Fruit fly (Drosophila melanogaster) whole organism, embryonic: ENCODE results near the gene unc-119.

ENCODE experiments used
- Ada2b ChIP-seq: fragments of 200-800 bp; sonication (Bioruptor generic); IDR thresholded peaks from 2 replicates; pipeline ENCODE4 v1.3.6; 2022; ENCODE audit warnings: missing biosample characterization, missing genetic modification characterization
- CG10267 ChIP-seq: fragments of 200-800 bp; sonication (Bioruptor generic); optimal IDR thresholded peaks from 2 replicates; lab custom pipeline; 2018; ENCODE audit warnings: missing biosample characterization, mild to moderate bottlenecking, missing genetic modification characterization, moderate library complexity
- CG10565 ChIP-seq: fragments of 200-800 bp; sonication (Bioruptor generic); optimal IDR thresholded peaks from 3 replicates; lab custom pipeline; 2016; ENCODE audit warnings: missing biosample characterization, mild to moderate bottlenecking, missing genetic modification characterization
- CG10959 ChIP-seq: fragments of 200-800 bp; sonication (Bioruptor generic); IDR thresholded peaks from 2 replicates; pipeline ENCODE4 v1.3.6; 2022; ENCODE audit warnings: missing biosample characterization, missing genetic modification characterization
- CG11398 ChIP-seq: fragments of 200-800 bp; sonication (Bioruptor generic); optimal IDR thresholded peaks from 2 replicates; lab custom pipeline; 2016; ENCODE audit warnings: missing biosample characterization, missing genetic modification characterization
- CG12071 ChIP-seq: fragments of 200-800 bp; sonication (Bioruptor generic); optimal IDR thresholded peaks from 3 replicates; lab custom pipeline; 2018; ENCODE audit warnings: missing biosample characterization, mild to moderate bottlenecking, missing genetic modification characterization
- CG12744 ChIP-seq: fragments of 200-800 bp; sonication (Bioruptor generic); optimal IDR thresholded peaks from 2 replicates; lab custom pipeline; 2016; ENCODE audit warnings: missing biosample characterization, missing genetic modification characterization
- CG13123 ChIP-seq: fragments of 200-800 bp; sonication (Bioruptor generic); optimal IDR thresholded peaks from 2 replicates; lab custom pipeline; 2016; ENCODE audit warnings: missing biosample characterization, missing genetic modification characterization
- CG15479 ChIP-seq: fragments of 200-800 bp; sonication (Bioruptor generic); optimal IDR thresholded peaks from 3 replicates; lab custom pipeline; 2019; ENCODE audit warnings: missing biosample characterization, mild to moderate bottlenecking, missing genetic modification characterization, moderate library complexity
- CG1647 ChIP-seq: fragments of 200-800 bp; sonication (Bioruptor generic); optimal IDR thresholded peaks from 3 replicates; lab custom pipeline; 2016; ENCODE audit warnings: missing biosample characterization, missing genetic modification characterization
- CG31365 ChIP-seq: fragments of 200-800 bp; sonication (Bioruptor generic); optimal IDR thresholded peaks from 2 replicates; lab custom pipeline; 2018; ENCODE audit warnings: missing biosample characterization, mild to moderate bottlenecking, missing genetic modification characterization
- CG3163 ChIP-seq: fragments of 200-800 bp; sonication (Bioruptor generic); optimal IDR thresholded peaks from 3 replicates; lab custom pipeline; 2016; ENCODE audit warnings: missing biosample characterization, missing genetic modification characterization
- CG32532 ChIP-seq: fragments of 200-800 bp; sonication (Bioruptor generic); IDR thresholded peaks from 2 replicates; pipeline ENCODE4 v1.3.6; 2022; ENCODE audit warnings: missing biosample characterization, missing genetic modification characterization
- CG32767 ChIP-seq: fragments of 200-800 bp; sonication (Bioruptor generic); IDR thresholded peaks from 2 replicates; pipeline ENCODE4 v1.3.6; 2022; ENCODE audit warnings: missing biosample characterization, missing genetic modification characterization
- CG4282 ChIP-seq: fragments of 200-800 bp; sonication (Bioruptor generic); optimal IDR thresholded peaks from 2 replicates; lab custom pipeline; 2016; ENCODE audit warnings: missing biosample characterization, missing genetic modification characterization
- CG4404 ChIP-seq: fragments of 200-800 bp; sonication (Bioruptor generic); IDR thresholded peaks from 2 replicates; pipeline ENCODE4 v1.3.6; 2022; ENCODE audit warnings: missing biosample characterization, missing genetic modification characterization
- CG4617 ChIP-seq: fragments of 200-800 bp; sonication (Bioruptor generic); optimal IDR thresholded peaks from 3 replicates; lab custom pipeline; 2016; ENCODE audit warnings: missing biosample characterization, missing genetic modification characterization, borderline replicate concordance
- CG5180 ChIP-seq: fragments of 200-800 bp; sonication (Bioruptor generic); optimal IDR thresholded peaks from 3 replicates; lab custom pipeline; 2017; ENCODE audit warnings: missing biosample characterization, missing genetic modification characterization, mild to moderate bottlenecking, moderate library complexity, missing genetic modification reagents
- CG6175 ChIP-seq: fragments of 200-800 bp; sonication (Bioruptor generic); IDR thresholded peaks from 3 replicates; pipeline ENCODE4 v1.3.6; 2022; ENCODE audit warnings: missing biosample characterization, missing genetic modification characterization
- CG6254 ChIP-seq: fragments of 200-800 bp; sonication (Bioruptor generic); optimal IDR thresholded peaks from 3 replicates; lab custom pipeline; 2017; ENCODE audit warnings: mild to moderate bottlenecking, missing biosample characterization, missing genetic modification reagents, missing genetic modification characterization
- CG6689 ChIP-seq: fragments of 200-800 bp; sonication (Bioruptor generic); IDR thresholded peaks from 2 replicates; pipeline ENCODE4 v1.3.6; 2022; ENCODE audit warnings: missing biosample characterization, missing genetic modification characterization
- CG7372 ChIP-seq: fragments of 200-800 bp; sonication (Bioruptor generic); IDR thresholded peaks from 2 replicates; pipeline ENCODE4 v1.3.6; 2022; ENCODE audit warnings: missing biosample characterization, missing genetic modification characterization
- CG7745 ChIP-seq: fragments of 200-800 bp; sonication (Bioruptor generic); optimal IDR thresholded peaks from 2 replicates; lab custom pipeline; 2018; ENCODE audit warnings: missing biosample characterization, mild to moderate bottlenecking, missing genetic modification characterization, moderate library complexity
- CG8388 ChIP-seq: fragments of 200-800 bp; sonication (Bioruptor generic); optimal IDR thresholded peaks from 2 replicates; lab custom pipeline; 2019; ENCODE audit warnings: missing biosample characterization, mild to moderate bottlenecking, missing genetic modification characterization, moderate library complexity
- CG8924 ChIP-seq: fragments of 200-800 bp; optimal IDR thresholded peaks from 3 replicates; lab custom pipeline; 2019; ENCODE audit warnings: missing biosample characterization, mild to moderate bottlenecking, missing genetic modification characterization, moderate library complexity
- ERR ChIP-seq: fragments of 200-800 bp; sonication (Bioruptor generic); optimal IDR thresholded peaks from 2 replicates; lab custom pipeline; 2016; ENCODE audit warnings: missing biosample characterization, missing genetic modification characterization
- GATAe ChIP-seq: fragments of 200-800 bp; sonication (Bioruptor generic); conservative IDR thresholded peaks from 2 replicates; pipeline ENCODE4 v1.3.6; 2022; ENCODE audit warnings: missing biosample characterization, missing genetic modification characterization
- HLH3B ChIP-seq: fragments of 200-800 bp; sonication (Bioruptor generic); IDR thresholded peaks from 2 replicates; pipeline ENCODE4 v1.3.6; 2022; ENCODE audit warnings: missing biosample characterization, missing genetic modification characterization
- Lpt ChIP-seq: fragments of >200 bp; optimal IDR thresholded peaks from 2 replicates; lab custom pipeline; 2018; ENCODE audit warnings: missing biosample characterization, missing genetic modification characterization
- Nf-YC ChIP-seq: fragments of 200-800 bp; optimal IDR thresholded peaks from 3 replicates; lab custom pipeline; 2019; ENCODE audit warnings: missing biosample characterization, mild to moderate bottlenecking, missing genetic modification characterization, moderate library complexity
- Sry-δ ChIP-seq: fragments of 200-800 bp; sonication (Bioruptor generic); optimal IDR thresholded peaks from 2 replicates; lab custom pipeline; 2016; ENCODE audit warnings: missing biosample characterization, missing genetic modification characterization
- Stat92E ChIP-seq, 3 experiments: fragments of >200 bp in 2 of 3; fragments of 200-800 bp in 1 of 3; sonication (Bioruptor generic) in 1 of 3; optimal IDR thresholded peaks; 2 replicates each; lab custom pipeline; 2017 to 2019; ENCODE audit warnings: missing biosample characterization in 3 of 3, missing genetic modification characterization in 3 of 3, mild to moderate bottlenecking in 1 of 3, moderate library complexity in 1 of 3
- ac ChIP-seq: fragments of 200-800 bp; sonication (Bioruptor generic); optimal IDR thresholded peaks from 3 replicates; lab custom pipeline; 2017; ENCODE audit warnings: missing biosample characterization, mild to moderate bottlenecking, missing genetic modification characterization
- ara ChIP-seq: fragments of 200-800 bp; sonication (Bioruptor generic); IDR thresholded peaks from 2 replicates; pipeline ENCODE4 v1.3.6; 2022; ENCODE audit warnings: missing biosample characterization, missing genetic modification characterization
- bab2 ChIP-seq: fragments of 200-800 bp; sonication (Bioruptor generic); optimal IDR thresholded peaks from 2 replicates; lab custom pipeline; 2016; ENCODE audit warnings: missing biosample characterization, missing genetic modification characterization
- bigmax ChIP-seq: fragments of 200-800 bp; sonication (Bioruptor generic); optimal IDR thresholded peaks from 2 replicates; lab custom pipeline; 2018; ENCODE audit warnings: missing biosample characterization, mild to moderate bottlenecking, missing genetic modification characterization
- crc ChIP-seq: fragments of 200-800 bp; sonication (Bioruptor generic); optimal IDR thresholded peaks from 2 replicates; lab custom pipeline; 2016; ENCODE audit warnings: missing biosample characterization, missing genetic modification characterization
- croc ChIP-seq: fragments of 200-800 bp; sonication (Bioruptor generic); conservative IDR thresholded peaks from 3 replicates; pipeline ENCODE4 v1.3.6; 2022; ENCODE audit warnings: missing biosample characterization, missing genetic modification characterization
- dpn ChIP-seq, 2 experiments: fragments of 200-800 bp; sonication (Bioruptor generic); optimal IDR thresholded peaks; 3 replicates each; lab custom pipeline; 2016; ENCODE audit warnings: missing biosample characterization in 2 of 2, missing genetic modification characterization in 2 of 2
- ham ChIP-seq: fragments of 200-800 bp; sonication (Bioruptor generic); IDR thresholded peaks from 2 replicates; pipeline ENCODE4 v1.3.6; 2022; ENCODE audit warnings: missing biosample characterization, missing genetic modification characterization
- hb ChIP-seq: fragments of 200-800 bp; sonication (Bioruptor generic); IDR thresholded peaks from 3 replicates; pipeline ENCODE4 v1.3.6; 2022; ENCODE audit warnings: missing biosample characterization, missing genetic modification characterization; ENCODE audit not compliant: partially characterized antibody
- hth ChIP-seq: fragments of >200 bp; optimal IDR thresholded peaks from 2 replicates; lab custom pipeline; 2017; ENCODE audit warnings: inconsistent platforms
- lmd ChIP-seq: fragments of 200-800 bp; sonication (Bioruptor generic); IDR thresholded peaks from 2 replicates; pipeline ENCODE4 v1.3.6; 2022; ENCODE audit warnings: missing biosample characterization, missing genetic modification characterization
- mam ChIP-seq: fragments of 200-800 bp; sonication (Bioruptor generic); optimal IDR thresholded peaks from 3 replicates; lab custom pipeline; 2016; ENCODE audit warnings: missing biosample characterization, missing genetic modification characterization
- nerfin-2 ChIP-seq: fragments of 200-800 bp; sonication (Bioruptor generic); IDR thresholded peaks from 2 replicates; pipeline ENCODE4 v1.3.6; 2022; ENCODE audit warnings: missing biosample characterization, missing genetic modification characterization; ENCODE audit not compliant: partially characterized antibody
- pan ChIP-seq, 4 experiments: fragments of >200 bp in 3 of 4; fragments of 200-800 bp in 1 of 4; sonication (Bioruptor generic) in 1 of 4; optimal IDR thresholded peaks in 3 of 4; IDR thresholded peaks in 1 of 4; 2 replicates each; pipeline versions ENCODE4 v1.3.6 to Lab custom; 2017 to 2022; ENCODE audit warnings: missing biosample characterization in 2 of 4, missing genetic modification characterization in 2 of 4, mixed read lengths in 1 of 4
- pb ChIP-seq: fragments of 200-800 bp; sonication (Bioruptor generic); optimal IDR thresholded peaks from 3 replicates; lab custom pipeline; 2016; ENCODE audit warnings: missing biosample characterization, missing genetic modification characterization
- ranshi ChIP-seq: fragments of 200-800 bp; sonication (Bioruptor generic); IDR thresholded peaks from 2 replicates; pipeline ENCODE4 v1.3.6; 2022; ENCODE audit warnings: missing biosample characterization, missing genetic modification characterization
- trh ChIP-seq: fragments of 200-800 bp; sonication (Bioruptor generic); optimal IDR thresholded peaks from 2 replicates; lab custom pipeline; 2016; ENCODE audit warnings: missing biosample characterization, missing genetic modification characterization

The unc-119 gene

dm6 chrX:7323649-7324511, 32.8 kb upstream of the unc-119 start, which contains the start of the genes Atg5 and Dok (continued):
- peak; percentile 9 for TF ChIP-seq bab2
- peak; percentile 23 for TF ChIP-seq CG10267 (tag; lab: Kevin White, UChicago)
- peak in 1 of 2 experiments; percentile 44 for TF ChIP-seq dpn (GFP tag; optimal IDR thresholded peaks at IDR 0.05; lab: Kevin White, UChicago)
- TF ChIP-seq CG3163 (GFP tag; lab: Kevin White, UChicago), result no peak
- no peak for TF ChIP-seq CG8388 (GFP tag; lab: Kevin White, UChicago)
- TF ChIP-seq ham (GFP tag; lab: Robert Waterston, UW), result no peak
- TF ChIP-seq ara (GFP tag; lab: Robert Waterston, UW), result no peak
- 0 out of 2 replicates have a peak, but pooled peaks have one; percentile 12 for TF ChIP-seq GATAe (GFP tag; lab: Robert Waterston, UW)
- peak; percentile 44 for TF ChIP-seq Nf-YC (tag; lab: Kevin White, UChicago)
- 0 out of 2 replicates have a peak, but pooled peaks have one; percentile 29 for TF ChIP-seq CG4404 (GFP tag; lab: Robert Waterston, UW)
- TF ChIP-seq Ada2b, result no peak
- TF ChIP-seq bigmax (GFP tag; lab: Kevin White, UChicago), result no peak
- TF ChIP-seq CG15479, result peak; percentile 59
- TF ChIP-seq CG11398 (GFP tag; lab: Kevin White, UChicago), result no peak
- TF ChIP-seq crc (GFP tag; lab: Kevin White, UChicago), result no peak
- peak; percentile 48 for TF ChIP-seq CG32532
- peak; percentile 16 for TF ChIP-seq mam (GFP tag; lab: Kevin White, UChicago)
- no peak for TF ChIP-seq CG1647 (GFP tag; lab: Kevin White, UChicago)
- no peak for TF ChIP-seq CG32767 (GFP tag; lab: Robert Waterston, UW)
- TF ChIP-seq ac (GFP tag; lab: Kevin White, UChicago), result no peak
- no peak for TF ChIP-seq CG10565 (GFP tag; lab: Kevin White, UChicago)
- no peak for TF ChIP-seq CG5180 (GFP tag; lab: Kevin White, UChicago)
- TF ChIP-seq Stat92E (GFP tag; optimal IDR thresholded peaks at IDR 0.05; lab: Kevin White, UChicago), result no peak
- peak; percentile 66 for TF ChIP-seq CG4617 (GFP tag; lab: Kevin White, UChicago)
- TF ChIP-seq CG6254 (GFP tag; lab: Kevin White, UChicago), result no peak
- no peak for TF ChIP-seq CG10959 (GFP tag; lab: Robert Waterston, UW)
- TF ChIP-seq HLH3B (GFP tag; lab: Robert Waterston, UW), result no peak
- no peak for TF ChIP-seq hth (lab: Kevin White, UChicago)
- no peak; the same call in 2 of the 3 replicates for TF ChIP-seq hb (GFP tag; lab: Robert Waterston, UW)
- TF ChIP-seq CG12744 (GFP tag; lab: Kevin White, UChicago), result no peak
- no peak for TF ChIP-seq ERR (GFP tag; lab: Kevin White, UChicago)
- no peak for TF ChIP-seq CG6689
- TF ChIP-seq CG7372 (GFP tag; lab: Robert Waterston, UW), result no peak
- peak; percentile 16; the same call in 1 of the 2 replicates for TF ChIP-seq nerfin-2 (GFP tag; lab: Robert Waterston, UW)
- TF ChIP-seq CG7745, result no peak
- no peak for TF ChIP-seq croc (GFP tag; lab: Robert Waterston, UW)
- TF ChIP-seq Sry-δ (GFP tag; lab: Kevin White, UChicago), result peak; percentile 88
- no peak for TF ChIP-seq pan (optimal IDR thresholded peaks at IDR 0.05; lab: Kevin White, UChicago)
- TF ChIP-seq pan (GFP tag; optimal IDR thresholded peaks at IDR 0.05 in 1 of 2, IDR thresholded peaks at IDR 0.05 in 1 of 2), result no peak
- TF ChIP-seq CG6175 (GFP tag; lab: Robert Waterston, UW), result no peak
- no peak for TF ChIP-seq CG4282 (GFP tag; lab: Kevin White, UChicago)
- no peak for TF ChIP-seq CG13123
- TF ChIP-seq pb (GFP tag; lab: Kevin White, UChicago), result no peak
- TF ChIP-seq ranshi (GFP tag; lab: Robert Waterston, UW), result no peak; the same call in 1 of the 2 replicates
- no peak for TF ChIP-seq CG12071
- no peak; the same call in 1 of the 2 replicates for TF ChIP-seq lmd
- TF ChIP-seq CG8924 (tag; lab: Kevin White, UChicago), result peak; percentile 25
- no peak for TF ChIP-seq CG31365 (tag; lab: Kevin White, UChicago)
- TF ChIP-seq trh, result no peak
- TF ChIP-seq Lpt (GFP tag; lab: Kevin White, UChicago), result no peak
